Worm (Caenorhabditis elegans) whole organism, L2 larva: Measurements from ENCODE around the gene lmp-2.

Experiments used
- C34F6.9 ChIP-seq: fragments of 150-350 bp; optimal IDR thresholded peaks from 2 replicates; lab custom pipeline; 2014; ENCODE audit warnings: missing biosample characterization, missing genetic modification characterization
- F13H6.1 ChIP-seq: sonication (generic microtip); optimal IDR thresholded peaks from 2 replicates; lab custom pipeline; 2016; ENCODE audit warnings: missing genetic modification characterization, missing compliant biosample characterization
- R02D3.7 ChIP-seq: fragments of 150-350 bp; optimal IDR thresholded peaks from 2 replicates; lab custom pipeline; 2014; ENCODE audit warnings: missing biosample characterization, missing genetic modification characterization
- ZK546.5 ChIP-seq: sonication (generic microtip); optimal IDR thresholded peaks from 2 replicates; lab custom pipeline; 2017; ENCODE audit warnings: missing biosample characterization, missing genetic modification characterization
- alr-1 ChIP-seq: fragments of 150-350 bp; optimal IDR thresholded peaks from 2 replicates; lab custom pipeline; 2014; ENCODE audit warnings: missing biosample characterization, missing genetic modification characterization
- blmp-1 ChIP-seq: sonication (generic microtip); optimal IDR thresholded peaks from 2 replicates; lab custom pipeline; 2017; ENCODE audit warnings: missing genetic modification characterization, mild to moderate bottlenecking, missing compliant biosample characterization, antibody characterized with exemption, moderate library complexity; ENCODE audit not compliant: insufficient read depth
- crh-2 ChIP-seq: sonication (generic microtip); optimal IDR thresholded peaks from 2 replicates; lab custom pipeline; 2017; ENCODE audit warnings: missing biosample characterization, missing genetic modification characterization
- dmd-4 ChIP-seq: sonication (generic microtip); optimal IDR thresholded peaks from 2 replicates; lab custom pipeline; 2017; ENCODE audit warnings: missing biosample characterization, missing genetic modification characterization
- egl-27 ChIP-seq: sonication (generic microtip); optimal IDR thresholded peaks from 3 replicates; lab custom pipeline; 2017; ENCODE audit warnings: missing biosample characterization, missing genetic modification reagents, missing genetic modification characterization
- fos-1 ChIP-seq: fragments of 150-350 bp; optimal IDR thresholded peaks from 2 replicates; lab custom pipeline; 2014; ENCODE audit warnings: missing biosample characterization, missing genetic modification characterization
- gmeb-1 ChIP-seq: fragments of 150-350 bp; optimal IDR thresholded peaks from 2 replicates; lab custom pipeline; 2014; ENCODE audit warnings: missing biosample characterization, missing genetic modification characterization
- lin-13 ChIP-seq: fragments of 150-350 bp; optimal IDR thresholded peaks from 2 replicates; lab custom pipeline; 2014; ENCODE audit warnings: missing biosample characterization, missing genetic modification reagents, missing genetic modification characterization
- lin-39 ChIP-seq: fragments of 150-350 bp; optimal IDR thresholded peaks from 2 replicates; lab custom pipeline; 2014; ENCODE audit warnings: missing biosample characterization, missing genetic modification reagents, missing genetic modification characterization
- lsy-2 ChIP-seq, 2 experiments: fragments of 150-350 bp in 1 of 2; sonication (generic microtip) in 1 of 2; optimal IDR thresholded peaks; 2 replicates each; lab custom pipeline; 2014 to 2017; ENCODE audit warnings: missing biosample characterization in 2 of 2, missing genetic modification characterization in 2 of 2
- mab-5 ChIP-seq: fragments of 150-350 bp; optimal IDR thresholded peaks from 2 replicates; lab custom pipeline; 2014; ENCODE audit warnings: missing biosample characterization, missing genetic modification characterization
- mbf-1 ChIP-seq: sonication (generic microtip); optimal IDR thresholded peaks from 2 replicates; lab custom pipeline; 2017; ENCODE audit warnings: missing biosample characterization, missing genetic modification characterization
- nhr-129 ChIP-seq: fragments of 150-350 bp; optimal IDR thresholded peaks from 2 replicates; lab custom pipeline; 2014; ENCODE audit warnings: missing biosample characterization, missing genetic modification characterization
- nhr-21 ChIP-seq: fragments of 150-350 bp; optimal IDR thresholded peaks from 2 replicates; lab custom pipeline; 2014; ENCODE audit warnings: missing biosample characterization, missing genetic modification characterization
- nhr-23 ChIP-seq: fragments of 150-350 bp; optimal IDR thresholded peaks from 2 replicates; lab custom pipeline; 2014; ENCODE audit warnings: missing biosample characterization, missing genetic modification reagents, missing genetic modification characterization
- nhr-237 ChIP-seq: fragments of 150-350 bp; optimal IDR thresholded peaks from 2 replicates; lab custom pipeline; 2014; ENCODE audit warnings: missing biosample characterization, missing genetic modification characterization
- nhr-25 ChIP-seq: fragments of 150-350 bp; sonication (generic microtip); optimal IDR thresholded peaks from 3 replicates; lab custom pipeline; 2014; ENCODE audit warnings: missing biosample characterization, missing genetic modification characterization
- nhr-6 ChIP-seq: fragments of 150-350 bp; optimal IDR thresholded peaks from 2 replicates; lab custom pipeline; 2014; ENCODE audit warnings: missing biosample characterization, missing genetic modification characterization
- nhr-77 ChIP-seq: fragments of 150-350 bp; optimal IDR thresholded peaks from 2 replicates; lab custom pipeline; 2014; ENCODE audit warnings: missing biosample characterization, missing genetic modification characterization
- peb-1 ChIP-seq: fragments of 150-350 bp; optimal IDR thresholded peaks from 2 replicates; lab custom pipeline; 2014; ENCODE audit warnings: missing biosample characterization, missing genetic modification characterization
- sem-4 ChIP-seq: fragments of 150-350 bp; optimal IDR thresholded peaks from 2 replicates; lab custom pipeline; 2014; ENCODE audit warnings: missing biosample characterization, missing genetic modification reagents, missing genetic modification characterization
- skn-1 ChIP-seq: sonication (generic microtip); optimal IDR thresholded peaks from 2 replicates; lab custom pipeline; 2017; ENCODE audit warnings: missing biosample characterization, missing genetic modification characterization
- sma-9 ChIP-seq, 2 experiments: fragments of 150-350 bp in 1 of 2; sonication (generic microtip) in 1 of 2; optimal IDR thresholded peaks; 2 replicates each; lab custom pipeline; 2014 to 2016; ENCODE audit warnings: missing genetic modification characterization in 2 of 2, mild to moderate bottlenecking in 1 of 2, missing biosample characterization in 1 of 2, missing compliant biosample characterization in 1 of 2, missing genetic modification reagents in 1 of 2, moderate library complexity in 1 of 2
- snpc-4 ChIP-seq: fragments of 150-350 bp; optimal IDR thresholded peaks from 2 replicates; lab custom pipeline; 2014; ENCODE audit warnings: missing biosample characterization, missing genetic modification characterization
- unc-39 ChIP-seq: fragments of 150-350 bp; optimal IDR thresholded peaks from 2 replicates; lab custom pipeline; 2014; ENCODE audit warnings: missing biosample characterization, missing genetic modification characterization
- unc-55 ChIP-seq: fragments of 150-350 bp; sonication (generic microtip); optimal IDR thresholded peaks from 3 replicates; lab custom pipeline; 2014; ENCODE audit warnings: missing biosample characterization, missing genetic modification reagents, missing genetic modification characterization
- unc-62 ChIP-seq: fragments of 150-350 bp; optimal IDR thresholded peaks from 2 replicates; lab custom pipeline; 2014; ENCODE audit warnings: missing biosample characterization, missing genetic modification reagents, missing genetic modification characterization
- ztf-1 ChIP-seq: fragments of 200-800 bp; sonication (Bioruptor generic); conservative IDR thresholded peaks from 2 replicates; pipeline ENCODE4 v1.3.6; 2022; ENCODE audit warnings: missing genetic modification characterization, missing compliant biosample characterization
- ztf-4 ChIP-seq: fragments of 150-350 bp; optimal IDR thresholded peaks from 2 replicates; lab custom pipeline; 2014; ENCODE audit warnings: missing biosample characterization, missing genetic modification characterization

The lmp-2 gene

ce11 chrX:1141617-1142016 is 16.2 kb downstream of the lmp-2 start:
- no peak for TF ChIP-seq egl-27
- no peak for TF ChIP-seq F13H6.1
- TF ChIP-seq ZK546.5 = no peak
- TF ChIP-seq sem-4 (tag; lab: Kevin White, UChicago) = no peak

DNA sequence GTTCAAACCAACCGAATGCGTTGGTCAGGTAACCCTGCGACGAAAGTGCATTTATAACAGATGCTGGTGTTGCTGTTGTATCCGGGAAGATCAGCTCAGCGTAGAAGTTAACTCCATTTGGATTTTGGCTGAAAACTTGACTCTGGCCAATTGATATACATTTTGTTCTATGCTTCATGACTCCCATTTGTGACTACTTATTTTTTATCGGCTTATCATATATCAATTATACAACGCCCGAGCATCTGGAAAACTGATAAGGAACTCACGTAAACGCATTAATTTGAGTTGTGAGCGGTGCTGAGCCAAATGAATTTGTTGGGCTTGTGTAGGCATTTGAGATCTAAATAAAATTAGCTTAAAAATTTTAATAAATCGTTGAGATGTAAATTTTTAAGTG is 22.0 kb downstream of the lmp-2 start:
- TF ChIP-seq peb-1 (tag; lab: Kevin White, UChicago) (no peak), fos-1 (peak; percentile 40), skn-1 (tag; lab: Kevin White, UChicago) (no peak), ZK546.5 (no peak), lin-13 (GFP tag; lab: Kevin White, UChicago) (no peak)
- TF ChIP-seq, all 48 proteins: peak for 1

DNA sequence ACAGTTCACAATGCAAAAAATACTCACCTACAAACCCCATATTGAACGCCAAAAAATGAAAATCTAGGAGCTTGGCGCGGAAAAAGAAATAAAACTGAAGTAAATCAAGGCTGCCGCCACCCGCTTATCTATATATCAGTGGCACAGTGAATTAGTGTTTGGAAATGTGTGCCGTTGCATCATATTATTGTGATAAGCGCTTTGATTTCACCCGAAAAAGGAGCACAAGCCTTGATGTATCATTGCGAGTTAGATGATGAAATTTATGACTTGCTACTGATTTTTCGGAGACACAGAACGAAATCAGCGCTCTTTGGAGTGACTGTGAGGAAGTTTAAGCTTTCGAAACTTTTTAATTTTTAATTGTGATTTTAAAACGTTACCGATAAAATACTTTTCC is 23.0 kb downstream of the lmp-2 start, which contains the start of the genes R193.2 and R193.6:
R193.2 (minus strand) TSS at position 148 of the 400 bp plus-strand sequence.
R193.6 (plus strand) TSS at position 350 of the 400 bp plus-strand sequence.
- peak; percentile 18 for TF ChIP-seq sma-9 (GFP tag; optimal IDR thresholded peaks at IDR 0.05; lab: Kevin White, UChicago)
- no peak for TF ChIP-seq sma-9 (tag; optimal IDR thresholded peaks at IDR 0.05; lab: Kevin White, UChicago)
- TF ChIP-seq crh-2 (tag; lab: Kevin White, UChicago) = peak; percentile 72
- TF ChIP-seq gmeb-1 (tag; lab: Kevin White, UChicago) = peak; percentile 16
- no peak for TF ChIP-seq nhr-23 (tag; lab: Kevin White, UChicago)
- peak; percentile 95 for TF ChIP-seq nhr-129 (tag; lab: Kevin White, UChicago)
- peak; percentile 97 for TF ChIP-seq fos-1
- TF ChIP-seq dmd-4 (tag; lab: Kevin White, UChicago) = no peak

ce11 chrX:1154648-1155047 is 29.2 kb downstream of the lmp-2 start, which contains the start of gene R193.1:
R193.1 (plus strand) TSS chrX:1154948.
- TF ChIP-seq dmd-4 (tag; lab: Kevin White, UChicago) = no peak
- TF ChIP-seq sma-9 (GFP tag; optimal IDR thresholded peaks at IDR 0.05; lab: Kevin White, UChicago) = no peak
- no peak for TF ChIP-seq sma-9 (tag; optimal IDR thresholded peaks at IDR 0.05; lab: Kevin White, UChicago)
- no peak for TF ChIP-seq nhr-6 (tag; lab: Kevin White, UChicago)
- no peak for TF ChIP-seq lin-39 (tag; lab: Kevin White, UChicago)
- no peak for TF ChIP-seq nhr-77
- no peak for TF ChIP-seq nhr-21 (tag; lab: Kevin White, UChicago)
- TF ChIP-seq mbf-1 (tag; lab: Kevin White, UChicago) = no peak
- no peak for TF ChIP-seq nhr-129 (tag; lab: Kevin White, UChicago)
- no peak for TF ChIP-seq R02D3.7
- no peak for TF ChIP-seq lsy-2 (tag; optimal IDR thresholded peaks at IDR 0.05; lab: Kevin White, UChicago)
- no peak for TF ChIP-seq nhr-25
- TF ChIP-seq snpc-4 (tag; lab: Kevin White, UChicago) = no peak
- no peak for TF ChIP-seq blmp-1 (tag; lab: Kevin White, UChicago)

- TF ChIP-seq mab-5 (tag; lab: Kevin White, UChicago) (no peak), blmp-1 (tag; lab: Kevin White, UChicago) (no peak), ZK546.5 (no peak), unc-62 (no peak), nhr-237 (tag; lab: Kevin White, UChicago) (no peak), lsy-2 (tag; optimal IDR thresholded peaks at IDR 0.05; lab: Kevin White, UChicago) (no peak), alr-1 (tag; lab: Kevin White, UChicago) (no peak)
- TF ChIP-seq, all 48 proteins: peak for 0
Observed at ce11 chrX:1162019-1162418, 36.6 kb downstream of the lmp-2 start, which contains the start of gene tmc-1. tmc-1 (plus strand) TSS chrX:1162207.

DNA sequence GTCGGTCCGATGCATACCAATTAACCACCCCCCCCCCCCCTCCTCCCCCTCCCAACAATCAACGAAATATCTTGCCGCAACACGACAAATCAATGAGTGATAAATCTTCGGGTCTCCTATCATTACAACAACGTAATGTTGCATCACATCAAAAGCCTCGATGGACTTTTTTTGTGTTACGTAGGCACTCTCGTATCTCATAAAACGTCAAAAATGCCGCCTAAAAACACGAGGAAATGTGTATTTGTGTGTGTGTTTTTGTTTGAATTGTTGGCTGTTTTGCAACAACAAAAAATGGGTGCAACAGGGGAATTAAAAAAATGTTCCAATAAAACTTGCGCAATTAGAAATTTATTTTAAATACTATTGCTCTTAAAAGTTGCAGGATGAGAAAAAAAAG is 41.8 kb downstream of the lmp-2 start:
- TF ChIP-seq C34F6.9 (tag; lab: Kevin White, UChicago) = no peak
- TF ChIP-seq nhr-129 (tag; lab: Kevin White, UChicago) = peak; percentile 54

DNA sequence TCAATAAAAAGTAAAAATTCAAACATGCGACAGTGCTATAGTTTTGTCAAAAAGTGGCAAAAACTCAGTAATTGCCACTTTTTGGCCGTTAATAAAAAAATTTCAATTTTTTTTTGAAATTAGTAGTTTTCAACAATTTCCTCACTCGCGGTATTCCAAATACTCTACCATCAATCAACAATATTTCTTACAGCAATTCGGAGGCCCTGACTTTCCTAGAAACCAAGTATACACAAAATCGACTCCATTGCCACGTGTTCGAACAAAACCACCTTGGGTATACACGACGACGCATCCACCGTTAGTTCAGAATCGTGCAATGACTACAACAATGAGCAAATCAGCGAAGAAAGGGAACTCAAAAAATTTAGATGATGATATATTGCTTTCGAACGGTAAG is 46.2 kb downstream of the lmp-2 start:
- TF ChIP-seq unc-39 (tag; lab: Kevin White, UChicago) (no peak), C34F6.9 (tag; lab: Kevin White, UChicago) (no peak), lin-13 (GFP tag; lab: Kevin White, UChicago) (no peak), blmp-1 (tag; lab: Kevin White, UChicago) (no peak), ZK546.5 (no peak), ztf-4 (no peak), nhr-77 (no peak), crh-2 (tag; lab: Kevin White, UChicago) (no peak), ztf-1 (GFP tag; lab: Robert Waterston, UW) (no peak), fos-1 (no peak), unc-55 (GFP tag; lab: Kevin White, UChicago) (no peak), dmd-4 (tag; lab: Kevin White, UChicago) (no peak), nhr-6 (tag; lab: Kevin White, UChicago) (no peak)
